Fruit fly (Drosophila melanogaster) whole organism, embryonic: Measurements from ENCODE around the gene fend.

Source experiments
- ATbp ChIP-seq: fragments of 200-800 bp; sonication (Bioruptor generic); optimal IDR thresholded peaks from 2 replicates; lab custom pipeline; 2017; ENCODE audit warnings: missing biosample characterization, mild to moderate bottlenecking, missing genetic modification characterization, missing genetic modification reagents
- Bgb ChIP-seq: fragments of 200-800 bp; sonication (Bioruptor generic); IDR thresholded peaks from 2 replicates; pipeline ENCODE4 v1.3.6; 2022; ENCODE audit warnings: missing biosample characterization, missing genetic modification characterization; ENCODE audit not compliant: partially characterized antibody
- CG10321 ChIP-seq: fragments of 200-800 bp; sonication (Bioruptor generic); IDR thresholded peaks from 2 replicates; pipeline ENCODE4 v1.3.6; 2022; ENCODE audit warnings: missing biosample characterization, missing genetic modification characterization
- CG10366 ChIP-seq: fragments of 200-800 bp; sonication (Bioruptor generic); IDR thresholded peaks from 2 replicates; pipeline ENCODE4 v1.3.6; 2022; ENCODE audit warnings: missing biosample characterization, missing genetic modification characterization
- CG11723 ChIP-seq: fragments of 200-800 bp; sonication (Bioruptor generic); optimal IDR thresholded peaks from 2 replicates; lab custom pipeline; 2017; ENCODE audit warnings: missing biosample characterization, mild to moderate bottlenecking, missing genetic modification characterization
- CG13287 ChIP-seq: fragments of 200-800 bp; sonication (Bioruptor generic); IDR thresholded peaks from 2 replicates; pipeline ENCODE4 v1.3.6; 2022; ENCODE audit warnings: missing biosample characterization, missing genetic modification characterization; ENCODE audit not compliant: partially characterized antibody
- CG13894 ChIP-seq: fragments of 200-800 bp; sonication (Bioruptor generic); optimal IDR thresholded peaks from 3 replicates; lab custom pipeline; 2018; ENCODE audit warnings: missing biosample characterization, mild to moderate bottlenecking, missing genetic modification characterization, moderate library complexity
- CG14050 ChIP-seq: fragments of 200-800 bp; sonication (Bioruptor generic); IDR thresholded peaks from 3 replicates; pipeline ENCODE4 v1.3.6; 2022; ENCODE audit warnings: missing biosample characterization, missing genetic modification characterization
- CG14710 ChIP-seq: fragments of 200-800 bp; sonication (Bioruptor generic); optimal IDR thresholded peaks from 3 replicates; lab custom pipeline; 2019; ENCODE audit warnings: missing biosample characterization, mild to moderate bottlenecking, missing genetic modification characterization, moderate library complexity
- CG14860 ChIP-seq: fragments of 200-800 bp; sonication (Bioruptor generic); IDR thresholded peaks from 3 replicates; pipeline ENCODE4 v1.3.6; 2022; ENCODE audit warnings: missing biosample characterization, missing genetic modification characterization; ENCODE audit not compliant: partially characterized antibody
- CG14965 ChIP-seq: fragments of 200-800 bp; sonication (Bioruptor generic); optimal IDR thresholded peaks from 2 replicates; lab custom pipeline; 2016; ENCODE audit warnings: missing biosample characterization, missing genetic modification characterization, borderline replicate concordance
- CG2712 ChIP-seq: fragments of 200-800 bp; optimal IDR thresholded peaks from 3 replicates; lab custom pipeline; 2019; ENCODE audit warnings: missing biosample characterization, mild to moderate bottlenecking, missing genetic modification characterization, moderate library complexity
- CG33213 ChIP-seq: fragments of 200-800 bp; sonication (Bioruptor generic); optimal IDR thresholded peaks from 3 replicates; lab custom pipeline; 2016; ENCODE audit warnings: missing biosample characterization, missing genetic modification characterization
- CG42726 ChIP-seq: fragments of 200-800 bp; sonication (Bioruptor generic); IDR thresholded peaks from 2 replicates; pipeline ENCODE4 v1.3.6; 2022; ENCODE audit warnings: missing biosample characterization, missing genetic modification characterization; ENCODE audit not compliant: partially characterized antibody
- CG4617 ChIP-seq: fragments of 200-800 bp; sonication (Bioruptor generic); optimal IDR thresholded peaks from 3 replicates; lab custom pipeline; 2016; ENCODE audit warnings: missing biosample characterization, missing genetic modification characterization, borderline replicate concordance
- CG6791 ChIP-seq: fragments of 200-800 bp; sonication (Bioruptor generic); IDR thresholded peaks from 3 replicates; pipeline ENCODE4 v1.3.6; 2022; ENCODE audit warnings: missing biosample characterization, missing genetic modification characterization; ENCODE audit not compliant: partially characterized antibody
- CG8290 ChIP-seq, 3 experiments: fragments of 200-800 bp; sonication (Bioruptor generic); optimal IDR thresholded peaks; 2 replicates each; lab custom pipeline; 2016 to 2019; ENCODE audit warnings: missing biosample characterization in 3 of 3, missing genetic modification characterization in 3 of 3, mild to moderate bottlenecking in 2 of 3, moderate library complexity in 1 of 3
- CG9797 ChIP-seq: fragments of 200-800 bp; sonication (Bioruptor generic); optimal IDR thresholded peaks from 3 replicates; lab custom pipeline; 2018; ENCODE audit warnings: missing biosample characterization, mild to moderate bottlenecking, missing genetic modification characterization
- CG9817 ChIP-seq: fragments of 200-800 bp; sonication (Bioruptor generic); optimal IDR thresholded peaks from 2 replicates; lab custom pipeline; 2018; ENCODE audit warnings: missing biosample characterization, mild to moderate bottlenecking, missing genetic modification characterization, moderate library complexity
- CTCF ChIP-seq: fragments of 200-800 bp; sonication (Bioruptor generic); optimal IDR thresholded peaks from 2 replicates; lab custom pipeline; 2017; ENCODE audit warnings: missing biosample characterization, mild to moderate bottlenecking, missing genetic modification characterization, moderate library complexity
- Dll ChIP-seq: fragments of 200-800 bp; sonication (Bioruptor generic); IDR thresholded peaks from 4 replicates; pipeline ENCODE4 v1.3.6; 2022; ENCODE audit warnings: missing biosample characterization, missing genetic modification characterization; ENCODE audit not compliant: partially characterized antibody
- E2f2 ChIP-seq: fragments of 200-800 bp; sonication (Bioruptor generic); IDR thresholded peaks from 2 replicates; pipeline ENCODE4 v1.3.6; 2022; ENCODE audit warnings: missing biosample characterization, missing genetic modification characterization
- ERR ChIP-seq: fragments of 200-800 bp; sonication (Bioruptor generic); optimal IDR thresholded peaks from 2 replicates; lab custom pipeline; 2016; ENCODE audit warnings: missing biosample characterization, missing genetic modification characterization
- Ets97D ChIP-seq: fragments of 200-800 bp; sonication (Bioruptor generic); optimal IDR thresholded peaks from 3 replicates; lab custom pipeline; 2016; ENCODE audit warnings: missing biosample characterization, missing genetic modification characterization
- HLH4C ChIP-seq: fragments of 200-800 bp; sonication (Bioruptor generic); IDR thresholded peaks from 3 replicates; pipeline ENCODE4 v1.3.6; 2022; ENCODE audit warnings: missing biosample characterization, missing genetic modification characterization; ENCODE audit not compliant: partially characterized antibody
- Hey ChIP-seq: fragments of 200-800 bp; sonication (Bioruptor generic); optimal IDR thresholded peaks from 3 replicates; lab custom pipeline; 2018; ENCODE audit warnings: missing biosample characterization, mild to moderate bottlenecking, missing genetic modification characterization
- Lhr ChIP-seq: fragments of 200-800 bp; sonication (Bioruptor generic); optimal IDR thresholded peaks from 3 replicates; lab custom pipeline; 2017; ENCODE audit warnings: mild to moderate bottlenecking, missing biosample characterization, missing genetic modification reagents, missing genetic modification characterization
- MBD-R2 ChIP-seq: fragments of 200-800 bp; sonication (Bioruptor generic); IDR thresholded peaks from 2 replicates; pipeline ENCODE4 v1.3.6; 2022; ENCODE audit warnings: missing biosample characterization, missing genetic modification characterization
- Mad ChIP-seq: fragments of 200-800 bp; sonication (Bioruptor generic); optimal IDR thresholded peaks from 2 replicates; lab custom pipeline; 2016; ENCODE audit warnings: missing biosample characterization, missing genetic modification characterization
- Myb ChIP-seq: fragments of 200-800 bp; sonication (Bioruptor generic); optimal IDR thresholded peaks from 2 replicates; lab custom pipeline; 2016; ENCODE audit warnings: missing biosample characterization, missing genetic modification characterization
- Optix ChIP-seq: fragments of 200-800 bp; sonication (Bioruptor generic); IDR thresholded peaks from 3 replicates; pipeline ENCODE4 v1.3.6; 2022; ENCODE audit warnings: missing biosample characterization, missing genetic modification characterization
- Sry-δ ChIP-seq: fragments of 200-800 bp; sonication (Bioruptor generic); optimal IDR thresholded peaks from 2 replicates; lab custom pipeline; 2016; ENCODE audit warnings: missing biosample characterization, missing genetic modification characterization
- amos ChIP-seq: fragments of 200-800 bp; sonication (Bioruptor generic); IDR thresholded peaks from 2 replicates; pipeline ENCODE4 v1.3.6; 2022; ENCODE audit warnings: missing biosample characterization, missing genetic modification characterization; ENCODE audit not compliant: partially characterized antibody
- chinmo ChIP-seq: fragments of 200-800 bp; sonication (Bioruptor generic); IDR thresholded peaks from 4 replicates; pipeline ENCODE4 v1.3.6; 2022; ENCODE audit warnings: missing biosample characterization, missing genetic modification characterization; ENCODE audit not compliant: partially characterized antibody
- dati ChIP-seq: fragments of 200-800 bp; sonication (Bioruptor generic); IDR thresholded peaks from 2 replicates; pipeline ENCODE4 v1.3.6; 2022; ENCODE audit warnings: missing biosample characterization, missing genetic modification characterization
- grau ChIP-seq: fragments of 200-800 bp; optimal IDR thresholded peaks from 3 replicates; lab custom pipeline; 2019; ENCODE audit warnings: missing biosample characterization, mild to moderate bottlenecking, missing genetic modification characterization, moderate library complexity
- insv ChIP-seq, 2 experiments: fragments of 200-800 bp; sonication (Bioruptor generic); optimal IDR thresholded peaks; 3 replicates each; lab custom pipeline; 2016 to 2018; ENCODE audit warnings: missing biosample characterization in 2 of 2, missing genetic modification characterization in 2 of 2
- kah ChIP-seq: fragments of 200-800 bp; sonication (Bioruptor generic); optimal IDR thresholded peaks from 2 replicates; lab custom pipeline; 2018; ENCODE audit warnings: missing biosample characterization, mild to moderate bottlenecking, missing genetic modification characterization
- maf-S ChIP-seq: fragments of 200-800 bp; sonication (Bioruptor generic); optimal IDR thresholded peaks from 2 replicates; lab custom pipeline; 2016; ENCODE audit warnings: missing biosample characterization, missing genetic modification characterization
- nmo ChIP-seq: fragments of 200-800 bp; sonication (Bioruptor generic); optimal IDR thresholded peaks from 2 replicates; lab custom pipeline; 2018; ENCODE audit warnings: missing biosample characterization, mild to moderate bottlenecking, missing genetic modification characterization, moderate library complexity
- psq ChIP-seq: fragments of 200-800 bp; sonication (Bioruptor generic); optimal IDR thresholded peaks from 2 replicates; lab custom pipeline; 2017; ENCODE audit warnings: missing biosample characterization, missing genetic modification characterization
- row ChIP-seq: fragments of 200-800 bp; sonication (Bioruptor generic); IDR thresholded peaks from 3 replicates; pipeline ENCODE4 v1.3.6; 2022; ENCODE audit warnings: missing biosample characterization, missing genetic modification characterization
- shn ChIP-seq: fragments of 200-800 bp; sonication (Bioruptor generic); optimal IDR thresholded peaks from 3 replicates; lab custom pipeline; 2016; ENCODE audit warnings: missing biosample characterization, missing genetic modification characterization
- stwl ChIP-seq: fragments of 200-800 bp; sonication (Bioruptor generic); optimal IDR thresholded peaks from 3 replicates; lab custom pipeline; 2018; ENCODE audit warnings: missing biosample characterization, mild to moderate bottlenecking, missing genetic modification characterization, moderate library complexity
- unc-4 ChIP-seq: fragments of 200-800 bp; sonication (Bioruptor generic); IDR thresholded peaks from 2 replicates; pipeline ENCODE4 v1.3.6; 2022; ENCODE audit warnings: missing biosample characterization, missing genetic modification characterization; ENCODE audit not compliant: partially characterized antibody
- wdn ChIP-seq: fragments of 200-800 bp; sonication (Bioruptor generic); IDR thresholded peaks from 2 replicates; pipeline ENCODE4 v1.3.6; 2022; ENCODE audit warnings: missing biosample characterization, missing genetic modification characterization
- zen ChIP-seq: fragments of 200-800 bp; sonication (Bioruptor generic); optimal IDR thresholded peaks from 3 replicates; lab custom pipeline; 2018; ENCODE audit warnings: missing biosample characterization, mild to moderate bottlenecking, missing genetic modification characterization, moderate library complexity

Gene fend

DNA sequence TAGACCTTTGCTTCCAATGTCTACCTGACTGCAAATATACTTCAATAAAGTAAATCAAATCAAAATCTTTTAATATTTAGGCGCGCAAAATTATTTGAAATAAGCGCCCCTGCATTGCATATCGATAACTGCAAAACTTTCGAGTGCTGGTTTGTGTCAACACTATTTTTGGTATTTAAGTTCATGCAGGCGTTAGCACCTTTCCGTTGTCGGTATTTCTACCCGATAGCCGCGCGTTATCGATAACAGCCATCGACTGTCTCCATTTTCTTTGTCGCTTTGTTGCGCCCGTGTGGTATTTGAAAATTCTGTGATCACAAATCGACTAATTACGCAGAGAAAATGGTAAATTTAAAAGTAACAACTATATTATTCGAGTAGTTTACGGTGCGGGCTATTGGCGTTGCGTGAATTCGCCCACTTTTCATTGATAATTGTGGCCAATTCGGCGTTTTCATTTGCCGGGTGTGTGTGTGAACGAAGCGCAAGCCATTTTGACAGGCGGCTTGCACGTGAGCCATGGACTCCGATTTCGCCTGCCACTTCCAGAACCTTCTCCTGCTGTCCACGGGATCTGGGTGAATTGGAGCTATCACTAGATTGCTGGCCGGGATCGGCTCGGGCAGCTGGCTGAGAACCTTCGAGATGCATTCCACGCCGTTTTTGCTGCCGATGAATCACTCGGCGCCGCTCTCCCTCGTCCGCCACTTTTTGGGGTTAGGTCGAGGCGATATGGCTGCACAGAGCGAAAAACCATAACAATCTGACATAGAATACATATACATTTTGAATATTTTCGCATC is 45.4 kb downstream of the fend start, which contains the start of gene CCT2 (continued):
- TF ChIP-seq Hey (tag; lab: Kevin White, UChicago): no peak
- TF ChIP-seq Optix (GFP tag; lab: Robert Waterston, UW): no peak
- peak; percentile 10 for TF ChIP-seq CG2712 (tag; lab: Kevin White, UChicago)
- peak; percentile 7; the same call in 1 of the 3 replicates for TF ChIP-seq row (GFP tag; lab: Robert Waterston, UW)
- no peak for TF ChIP-seq ATbp (GFP tag; lab: Kevin White, UChicago)
- no peak for TF ChIP-seq Mad (GFP tag; lab: Kevin White, UChicago)
- no peak for TF ChIP-seq CG9817 (tag; lab: Kevin White, UChicago)
- peak; percentile 66; the same call in 1 of the 2 replicates for TF ChIP-seq Bgb (GFP tag; lab: Robert Waterston, UW)
- TF ChIP-seq insv (GFP tag; optimal IDR thresholded peaks at IDR 0.05; lab: Kevin White, UChicago): peak in 1 of 2 experiments; percentile 12
- TF ChIP-seq Sry-δ (GFP tag; lab: Kevin White, UChicago): peak; percentile 80
- TF ChIP-seq E2f2 (GFP tag; lab: Robert Waterston, UW): peak; percentile 97
- peak; percentile 94 for TF ChIP-seq CG9797 (GFP tag; lab: Kevin White, UChicago)
- TF ChIP-seq amos (GFP tag; lab: Robert Waterston, UW): peak; percentile 70
- no peak for TF ChIP-seq wdn (GFP tag; lab: Robert Waterston, UW)
- TF ChIP-seq CG33213 (GFP tag; lab: Kevin White, UChicago): peak; percentile 41
- TF ChIP-seq grau (tag; lab: Kevin White, UChicago): no peak
- 0 out of 2 replicates have a peak, but pooled peaks have one; percentile 28 for TF ChIP-seq CG42726 (GFP tag; lab: Robert Waterston, UW)
- no peak for TF ChIP-seq psq (GFP tag; lab: Kevin White, UChicago)
- peak; percentile 29 for TF ChIP-seq CG14710 (tag; lab: Kevin White, UChicago)
- no peak for TF ChIP-seq CG10366 (GFP tag; lab: Robert Waterston, UW)
- peak; percentile 67 for TF ChIP-seq Ets97D (GFP tag; lab: Kevin White, UChicago)
- peak; percentile 5 for TF ChIP-seq zen (tag; lab: Kevin White, UChicago)
- TF ChIP-seq CG13287 (GFP tag; lab: Robert Waterston, UW): peak; percentile 74
- peak; percentile 67 for TF ChIP-seq Dll
- TF ChIP-seq CG14965 (GFP tag; lab: Kevin White, UChicago): no peak
- TF ChIP-seq MBD-R2 (GFP tag; lab: Robert Waterston, UW): peak; percentile 22; the same call in 1 of the 2 replicates
- TF ChIP-seq shn: no peak
- TF ChIP-seq ERR: no peak
- TF ChIP-seq unc-4 (GFP tag; lab: Robert Waterston, UW): peak; percentile 70
- TF ChIP-seq CG8290 (GFP tag; optimal IDR thresholded peaks at IDR 0.05; lab: Kevin White, UChicago): no peak
- no peak for TF ChIP-seq CG8290 (tag; optimal IDR thresholded peaks at IDR 0.05; lab: Kevin White, UChicago)
- peak; percentile 65; the same call in 2 of the 3 replicates for TF ChIP-seq CG14860
- TF ChIP-seq dati (GFP tag; lab: Robert Waterston, UW): no peak
- TF ChIP-seq CTCF: peak; percentile 0
- TF ChIP-seq CG11723: no peak
- peak; percentile 56 for TF ChIP-seq Myb
- peak; percentile 76 for TF ChIP-seq HLH4C (GFP tag; lab: Robert Waterston, UW)
- peak; percentile 62; the same call in 1 of the 4 replicates for TF ChIP-seq chinmo (GFP tag; lab: Robert Waterston, UW)
- TF ChIP-seq CG14050 (GFP tag; lab: Robert Waterston, UW): no peak
- TF ChIP-seq CG6791 (GFP tag; lab: Robert Waterston, UW): peak; percentile 68; the same call in 2 of the 3 replicates
- no peak for TF ChIP-seq kah (GFP tag; lab: Kevin White, UChicago)
- TF ChIP-seq nmo: peak; percentile 6
- peak; percentile 31 for TF ChIP-seq stwl (tag; lab: Kevin White, UChicago)
- TF ChIP-seq maf-S (GFP tag; lab: Kevin White, UChicago): no peak
- no peak for TF ChIP-seq CG4617 (GFP tag; lab: Kevin White, UChicago)
- no peak for TF ChIP-seq CG13894
- peak; percentile 30 for TF ChIP-seq Lhr (GFP tag; lab: Kevin White, UChicago)
- no peak for TF ChIP-seq CG10321 (GFP tag; lab: Robert Waterston, UW)
